Fruit fly (Drosophila melanogaster) whole organism, wandering third instar larva: ENCODE data around the gene bb8.

Experiments
- Abd-B ChIP-seq: fragments of >200 bp; optimal IDR thresholded peaks from 2 replicates; lab custom pipeline; 2017; ENCODE audit warnings: missing biosample characterization, missing genetic modification characterization
- CG32264 ChIP-seq: fragments of 200-800 bp; sonication (Bioruptor generic); optimal IDR thresholded peaks from 2 replicates; lab custom pipeline; 2016; ENCODE audit warnings: missing biosample characterization, missing genetic modification characterization
- CrebA ChIP-seq: fragments of 200-800 bp; sonication (Bioruptor generic); optimal IDR thresholded peaks from 2 replicates; lab custom pipeline; 2016; ENCODE audit warnings: missing biosample characterization, mild to moderate bottlenecking, missing genetic modification characterization, borderline replicate concordance
- Dfd ChIP-seq: fragments of >200 bp; optimal IDR thresholded peaks from 2 replicates; lab custom pipeline; 2017; ENCODE audit warnings: missing biosample characterization, missing genetic modification characterization
- Dif ChIP-seq: fragments of 200-275, 200-300 bp; sonication (Bioruptor generic); optimal IDR thresholded peaks from 2 replicates; lab custom pipeline; 2018; ENCODE audit warnings: missing biosample characterization, missing genetic modification characterization; ENCODE audit not compliant: partially characterized antibody
- HLH106 ChIP-seq: fragments of 200-800 bp; optimal IDR thresholded peaks from 3 replicates; lab custom pipeline; 2019; ENCODE audit warnings: missing biosample characterization, mild to moderate bottlenecking, missing genetic modification characterization, moderate library complexity
- Hnf4 ChIP-seq: fragments of 200-800 bp; sonication (Bioruptor generic); optimal IDR thresholded peaks from 2 replicates; lab custom pipeline; 2016; ENCODE audit warnings: missing biosample characterization, mild to moderate bottlenecking, missing genetic modification characterization
- Hr78 ChIP-seq: fragments of >200 bp; optimal IDR thresholded peaks from 2 replicates; lab custom pipeline; 2017; ENCODE audit warnings: missing biosample characterization, missing genetic modification characterization
- Hr83 ChIP-seq: fragments of 200-300 bp; sonication (Bioruptor generic); optimal IDR thresholded peaks from 2 replicates; lab custom pipeline; 2016; ENCODE audit warnings: missing biosample characterization, mild to moderate bottlenecking, missing genetic modification characterization, moderate library complexity; ENCODE audit not compliant: poor library complexity, severe bottlenecking
- Mio ChIP-seq: sonication (Bioruptor generic); optimal IDR thresholded peaks from 2 replicates; lab custom pipeline; 2016; ENCODE audit warnings: missing biosample characterization, missing genetic modification characterization
- Myc ChIP-seq: fragments of >200 bp; optimal IDR thresholded peaks from 2 replicates; lab custom pipeline; 2017
- N ChIP-seq: fragments of >200 bp; optimal IDR thresholded peaks from 2 replicates; lab custom pipeline; 2018; ENCODE audit warnings: missing biosample characterization, missing external identifiers, missing genetic modification characterization
- OdsH ChIP-seq: fragments of 200-800 bp; sonication (Bioruptor generic); optimal IDR thresholded peaks from 2 replicates; lab custom pipeline; 2016; ENCODE audit warnings: missing biosample characterization, mild to moderate bottlenecking, missing genetic modification characterization
- Rel ChIP-seq, 2 experiments: fragments of 200-800 bp; sonication (Bioruptor generic) in 1 of 2; optimal IDR thresholded peaks; 2 replicates in 1 of 2; 3 replicates in 1 of 2; lab custom pipeline; 2016 to 2019; ENCODE audit warnings: mild to moderate bottlenecking in 2 of 2, missing biosample characterization in 2 of 2, missing genetic modification characterization in 2 of 2, moderate library complexity in 1 of 2
- Sp1 ChIP-seq: fragments of 200-800 bp; sonication (Bioruptor generic); optimal IDR thresholded peaks from 3 replicates; lab custom pipeline; 2019; ENCODE audit warnings: missing biosample characterization, mild to moderate bottlenecking, missing genetic modification characterization, moderate library complexity
- br ChIP-seq: fragments of 200-800 bp; sonication (Bioruptor generic); optimal IDR thresholded peaks from 2 replicates; lab custom pipeline; 2016; ENCODE audit warnings: missing biosample characterization, missing genetic modification characterization
- brk ChIP-seq: fragments of 200-800 bp; sonication (Bioruptor generic); optimal IDR thresholded peaks from 2 replicates; lab custom pipeline; 2016; ENCODE audit warnings: missing biosample characterization, mild to moderate bottlenecking, missing genetic modification characterization
- dl ChIP-seq, 2 experiments: fragments of 175-275, 200-275 bp in 1 of 2; fragments of 200-275 bp in 1 of 2; sonication (Bioruptor generic); optimal IDR thresholded peaks; lab custom pipeline; 2018; ENCODE audit warnings: mild to moderate bottlenecking in 2 of 2, missing biosample characterization in 2 of 2, missing genetic modification characterization in 2 of 2, moderate library complexity in 2 of 2; ENCODE audit not compliant: partially characterized antibody in 2 of 2, insufficient read depth in 1 of 2
- dmrt93B ChIP-seq: fragments of 200-800 bp; sonication (Bioruptor generic); optimal IDR thresholded peaks from 2 replicates; lab custom pipeline; 2018; ENCODE audit warnings: missing biosample characterization, mild to moderate bottlenecking, missing genetic modification characterization
- dsf ChIP-seq: sonication (Bioruptor generic); optimal IDR thresholded peaks from 2 replicates; lab custom pipeline; 2016; ENCODE audit warnings: missing biosample characterization, missing genetic modification characterization, borderline replicate concordance
- ey ChIP-seq: fragments of 200-800 bp; sonication (Bioruptor generic); optimal IDR thresholded peaks from 2 replicates; lab custom pipeline; 2016; ENCODE audit warnings: missing biosample characterization, missing genetic modification characterization
- foxo ChIP-seq, 2 experiments: fragments of 200-800 bp; sonication (Bioruptor generic); optimal IDR thresholded peaks; 2 replicates in 1 of 2; 3 replicates in 1 of 2; lab custom pipeline; 2016 to 2017; ENCODE audit warnings: missing biosample characterization in 2 of 2, missing genetic modification characterization in 2 of 2
- fru ChIP-seq: fragments of 200-800 bp; sonication (Bioruptor generic); optimal IDR thresholded peaks from 3 replicates; lab custom pipeline; 2016; ENCODE audit warnings: missing biosample characterization, mild to moderate bottlenecking, missing genetic modification characterization
- h ChIP-seq: fragments of 200-800 bp; sonication (Bioruptor generic); optimal IDR thresholded peaks from 3 replicates; lab custom pipeline; 2016; ENCODE audit warnings: missing biosample characterization, mild to moderate bottlenecking, missing genetic modification characterization
- jim ChIP-seq: fragments of 175-275, 200-325 bp; sonication (Bioruptor generic); optimal IDR thresholded peaks from 2 replicates; lab custom pipeline; 2016; ENCODE audit warnings: missing biosample characterization, mild to moderate bottlenecking, missing genetic modification characterization
- lola ChIP-seq: fragments of >200 bp; optimal IDR thresholded peaks from 2 replicates; lab custom pipeline; 2017; ENCODE audit warnings: missing biosample characterization, missing genetic modification characterization
- pan ChIP-seq: fragments of >200 bp; optimal IDR thresholded peaks from 2 replicates; lab custom pipeline; 2017
- psq ChIP-seq: fragments of 200-800 bp; sonication (Bioruptor generic); optimal IDR thresholded peaks from 3 replicates; lab custom pipeline; 2017; ENCODE audit warnings: missing biosample characterization, mild to moderate bottlenecking, missing genetic modification characterization, moderate library complexity
- rgr ChIP-seq: fragments of 200-800 bp; sonication (Bioruptor generic); optimal IDR thresholded peaks from 3 replicates; lab custom pipeline; 2016; ENCODE audit warnings: missing biosample characterization, mild to moderate bottlenecking, missing genetic modification characterization
- sage ChIP-seq: fragments of 200-800 bp; sonication (Bioruptor generic); optimal IDR thresholded peaks from 2 replicates; lab custom pipeline; 2016; ENCODE audit warnings: missing biosample characterization, mild to moderate bottlenecking, missing genetic modification characterization
- sv ChIP-seq: fragments of 200-800 bp; sonication (Bioruptor generic); optimal IDR thresholded peaks from 3 replicates; lab custom pipeline; 2016; ENCODE audit warnings: missing biosample characterization, missing genetic modification characterization
- tai ChIP-seq: sonication (Bioruptor generic); optimal IDR thresholded peaks from 2 replicates; lab custom pipeline; 2016; ENCODE audit warnings: missing biosample characterization, missing genetic modification characterization
- woc ChIP-seq: sonication (Bioruptor generic); optimal IDR thresholded peaks from 2 replicates; lab custom pipeline; 2016; ENCODE audit warnings: missing biosample characterization, mild to moderate bottlenecking, missing genetic modification characterization

The bb8 gene

dm6 chr3R:23334036-23334744 is 44.2 kb upstream of the bb8 start:
- TF ChIP-seq Dif = peak; percentile 77
- no peak for TF ChIP-seq dsf (GFP tag; lab: Kevin White, UChicago)
- no peak for TF ChIP-seq sv
- no peak for TF ChIP-seq Abd-B (GFP tag; lab: Kevin White, UChicago)
- no peak for TF ChIP-seq pan
- no peak for TF ChIP-seq N (GFP tag; lab: Kevin White, UChicago)
- peak; percentile 23 for TF ChIP-seq brk
- TF ChIP-seq sage = no peak
- peak; percentile 90 for TF ChIP-seq Rel (GFP tag; optimal IDR thresholded peaks at IDR 0.05; lab: Kevin White, UChicago)
- TF ChIP-seq Rel (tag; optimal IDR thresholded peaks at IDR 0.05; lab: Kevin White, UChicago) = no peak
- peak; percentile 99 for TF ChIP-seq jim
- peak; percentile 3 for TF ChIP-seq br
- TF ChIP-seq Sp1 (GFP tag; lab: Kevin White, UChicago) = peak; percentile 83
- TF ChIP-seq CrebA = peak; percentile 91
- TF ChIP-seq Hr83 (GFP tag; lab: Kevin White, UChicago) = no peak
- TF ChIP-seq lola (GFP tag; lab: Kevin White, UChicago) = no peak
- TF ChIP-seq foxo (GFP tag; optimal IDR thresholded peaks at IDR 0.05; lab: Kevin White, UChicago) = peak in 1 of 2 experiments; percentile 4
- TF ChIP-seq Dfd (GFP tag; lab: Kevin White, UChicago) = no peak
- TF ChIP-seq Mio (GFP tag; lab: Kevin White, UChicago) = peak; percentile 16
- TF ChIP-seq ey (GFP tag; lab: Kevin White, UChicago) = no peak
- peak; percentile 40 for TF ChIP-seq fru (GFP tag; lab: Kevin White, UChicago)
- peak; percentile 73 for TF ChIP-seq woc (GFP tag; lab: Kevin White, UChicago)
- TF ChIP-seq dl (GFP tag; optimal IDR thresholded peaks at IDR 0.05; lab: Kevin White, UChicago; ENCODE audit: insufficient read depth in 1 of 2, partially characterized antibody in 2 of 2) = peak; percentile 52 to 82
- peak; percentile 24 for TF ChIP-seq CG32264
- peak; percentile 98 for TF ChIP-seq psq (GFP tag; lab: Kevin White, UChicago)

- TF ChIP-seq CG32264 = peak; percentile 33
- TF ChIP-seq Rel (GFP tag; optimal IDR thresholded peaks at IDR 0.05; lab: Kevin White, UChicago) = no peak
- no peak for TF ChIP-seq Rel (tag; optimal IDR thresholded peaks at IDR 0.05; lab: Kevin White, UChicago)
- peak; percentile 65 for TF ChIP-seq OdsH (GFP tag; lab: Kevin White, UChicago)
- TF ChIP-seq woc (GFP tag; lab: Kevin White, UChicago) = peak; percentile 89
- no peak for TF ChIP-seq Dif
- TF ChIP-seq pan = peak; percentile 24
- TF ChIP-seq foxo (GFP tag; optimal IDR thresholded peaks at IDR 0.05; lab: Kevin White, UChicago) = peak in 1 of 2 experiments; percentile 68
- TF ChIP-seq Hnf4 (GFP tag; lab: Kevin White, UChicago) = peak; percentile 45
- peak; percentile 59 for TF ChIP-seq fru (GFP tag; lab: Kevin White, UChicago)
- peak; percentile 36 for TF ChIP-seq Dfd (GFP tag; lab: Kevin White, UChicago)
- TF ChIP-seq ey (GFP tag; lab: Kevin White, UChicago) = peak; percentile 52
- TF ChIP-seq dmrt93B (GFP tag; lab: Kevin White, UChicago) = peak; percentile 27
- peak; percentile 58 for TF ChIP-seq rgr (GFP tag; lab: Kevin White, UChicago)
- TF ChIP-seq sv = no peak
- TF ChIP-seq h (GFP tag; lab: Kevin White, UChicago) = peak; percentile 66
- TF ChIP-seq psq (GFP tag; lab: Kevin White, UChicago) = no peak
- peak; percentile 59 for TF ChIP-seq HLH106
- peak; percentile 46 for TF ChIP-seq tai (GFP tag; lab: Kevin White, UChicago)
- TF ChIP-seq, all 38 proteins: peak for 14
These were observed 43.5 kb upstream of the bb8 start for dm6 chr3R:23333334-23334035.

DNA sequence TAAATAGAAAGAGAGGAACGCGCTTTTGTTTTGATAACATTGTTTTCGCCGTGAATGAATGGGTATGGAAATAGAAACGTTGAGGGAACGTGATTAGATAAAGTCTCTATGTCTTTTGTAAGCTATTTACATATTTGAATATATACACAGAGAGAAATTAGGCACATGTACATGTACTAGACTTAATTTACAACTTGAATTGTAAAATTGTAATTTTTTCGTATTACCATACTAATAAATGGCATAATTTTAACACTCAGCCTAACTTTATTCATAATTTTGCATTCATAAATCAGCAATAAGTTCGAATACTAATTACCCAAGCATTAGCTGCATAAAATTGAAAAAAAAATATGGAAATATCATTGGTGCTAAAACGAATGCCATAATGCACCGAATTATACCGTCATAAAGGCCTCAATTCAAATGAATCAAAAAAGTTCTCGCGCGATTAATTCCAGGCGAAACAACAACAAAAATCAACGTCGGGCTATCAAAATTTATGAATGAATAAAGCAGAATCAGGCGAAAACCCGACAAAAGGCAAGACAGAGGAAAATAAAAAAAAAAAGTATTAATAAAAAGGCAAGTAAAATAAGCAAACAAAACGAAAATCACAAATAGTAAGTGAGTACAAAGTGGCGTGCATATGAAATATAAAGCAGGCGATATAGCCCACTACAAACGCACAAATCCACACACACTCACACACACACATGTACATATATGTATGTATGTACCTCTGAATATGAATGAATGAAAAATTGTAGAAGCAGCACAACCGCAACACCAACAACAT is 42.7 kb upstream of the bb8 start:
- TF ChIP-seq foxo (GFP tag; optimal IDR thresholded peaks at IDR 0.05; lab: Kevin White, UChicago) (peak in 1 of 2 experiments; percentile 12), N (GFP tag; lab: Kevin White, UChicago) (no peak), CrebA (peak; percentile 39), Myc (lab: Kevin White, UChicago) (no peak), sage (no peak), sv (no peak), Rel (GFP tag; optimal IDR thresholded peaks at IDR 0.05; lab: Kevin White, UChicago) (no peak), Rel (tag; optimal IDR thresholded peaks at IDR 0.05; lab: Kevin White, UChicago) (peak; percentile 15), HLH106 (peak; percentile 33), dmrt93B (GFP tag; lab: Kevin White, UChicago) (peak; percentile 10), pan (no peak), br (no peak), Hr78 (GFP tag; lab: Kevin White, UChicago) (no peak), CG32264 (no peak), rgr (GFP tag; lab: Kevin White, UChicago) (peak; percentile 50), dsf (GFP tag; lab: Kevin White, UChicago) (no peak), woc (GFP tag; lab: Kevin White, UChicago) (no peak), ey (GFP tag; lab: Kevin White, UChicago) (peak; percentile 54), h (GFP tag; lab: Kevin White, UChicago) (peak; percentile 55), psq (GFP tag; lab: Kevin White, UChicago) (no peak), OdsH (GFP tag; lab: Kevin White, UChicago) (peak; percentile 42), Abd-B (GFP tag; lab: Kevin White, UChicago) (no peak)
